Worm (Caenorhabditis elegans): ENCODE measurements around the gene cogc-4.

DNA sequence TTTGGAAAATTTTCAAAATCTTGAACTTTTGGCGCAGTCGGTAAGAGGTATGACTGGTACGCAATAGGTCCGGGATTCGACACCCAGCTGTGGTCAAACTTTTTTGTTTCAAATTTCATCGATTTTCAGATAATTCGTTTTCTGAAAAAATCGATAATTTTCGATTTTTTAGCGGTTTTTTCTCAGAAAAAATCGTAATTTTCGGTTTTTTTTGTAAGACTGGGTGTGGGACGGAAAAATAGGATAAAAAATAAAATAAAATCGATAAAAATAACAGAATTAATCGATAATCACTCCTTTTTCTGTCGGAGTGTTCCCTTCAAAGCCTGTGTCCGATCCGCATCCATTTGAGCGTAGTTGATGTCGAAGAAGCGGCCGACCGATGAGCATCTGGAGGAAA is 34.5 kb upstream of the cogc-4 start:
- no peak for TF ChIP-seq pha-4 (GFP tag; IDR thresholded peaks at IDR 0.05)
- no peak for TF ChIP-seq pha-4 (tag; optimal IDR thresholded peaks at IDR 0.05)
- TF ChIP-seq unc-62 (GFP tag; optimal IDR thresholded peaks at IDR 0.05 in 1 of 2) = no peak
- no peak for TF ChIP-seq unc-62 (tag; optimal IDR thresholded peaks at IDR 0.05)
- no peak for TF ChIP-seq unc-39 (tag; optimal IDR thresholded peaks at IDR 0.05)
- no peak for TF ChIP-seq T26A8.4 (GFP tag; IDR thresholded peaks at IDR 0.05)
- no peak for TF ChIP-seq skn-1 (tag; optimal IDR thresholded peaks at IDR 0.05)
- no peak for TF ChIP-seq lin-29 (GFP tag; IDR thresholded peaks at IDR 0.05)
- no peak for TF ChIP-seq Y5F2A.4 (GFP tag; optimal IDR thresholded peaks at IDR 0.05)
- no peak for TF ChIP-seq nhr-237 (tag; optimal IDR thresholded peaks at IDR 0.05)
- no peak for TF ChIP-seq aha-1 (tag)

All from whole organism, L4 larva.